Worm (Caenorhabditis elegans): ENCODE results near the gene W01B6.8.

Gene W01B6.8

DNA sequence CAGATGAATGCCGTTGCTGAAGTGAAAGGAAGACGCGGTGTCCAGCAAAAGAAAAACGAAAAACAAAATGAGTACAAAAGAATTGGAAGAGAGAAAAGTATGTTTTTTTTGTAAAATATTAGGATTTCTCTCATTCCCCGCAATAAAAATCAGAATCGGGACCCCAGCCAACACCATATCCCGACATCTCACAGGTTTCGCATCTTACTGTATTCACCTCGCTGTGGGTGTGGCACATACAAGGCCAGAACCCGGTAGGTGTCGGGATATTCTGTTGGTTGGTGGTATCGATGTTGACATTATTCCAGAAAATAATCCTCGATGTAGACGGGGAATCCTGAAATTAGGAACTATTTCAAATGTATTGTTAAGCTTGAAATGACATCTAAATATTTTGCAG is 32.6 kb upstream of the W01B6.8 start:
- no peak for TF ChIP-seq ceh-19 (GFP tag; optimal IDR thresholded peaks at IDR 0.05)
- no peak for TF ChIP-seq odd-2 (tag; optimal IDR thresholded peaks at IDR 0.05)
- no peak for TF ChIP-seq nhr-232 (tag; optimal IDR thresholded peaks at IDR 0.05)
- TF ChIP-seq eyg-1 (tag; optimal IDR thresholded peaks at IDR 0.05) = no peak
- TF ChIP-seq pha-4 (tag; optimal IDR thresholded peaks at IDR 0.05) = no peak
- TF ChIP-seq tbx-7 (tag; optimal IDR thresholded peaks at IDR 0.05) = no peak
- no peak for TF ChIP-seq hlh-30 (tag; optimal IDR thresholded peaks at IDR 0.05; ENCODE audit: insufficient read depth)
- no peak for TF ChIP-seq K02D7.2 (tag; optimal IDR thresholded peaks at IDR 0.05)
- no peak for TF ChIP-seq T23F11.4 (GFP tag; optimal IDR thresholded peaks at IDR 0.05)
- TF ChIP-seq che-1 (tag; optimal IDR thresholded peaks at IDR 0.05) = no peak
- TF ChIP-seq hlh-13 (GFP tag; optimal IDR thresholded peaks at IDR 0.05) = no peak
- TF ChIP-seq ama-1 (optimal IDR thresholded peaks at IDR 0.05) = no peak
- no peak for TF ChIP-seq elt-4 (tag; optimal IDR thresholded peaks at IDR 0.05)
- no peak for TF ChIP-seq Y22D7AL.16 (tag; optimal IDR thresholded peaks at IDR 0.05)
- no peak for TF ChIP-seq pha-2 (tag; optimal IDR thresholded peaks at IDR 0.05)
- no peak for TF ChIP-seq fax-1 (tag; optimal IDR thresholded peaks at IDR 0.05)
- TF ChIP-seq pros-1 (tag; optimal IDR thresholded peaks at IDR 0.05) = no peak
- TF ChIP-seq C38D4.7 (GFP tag; optimal IDR thresholded peaks at IDR 0.05) = no peak
- TF ChIP-seq madf-2 (tag; optimal IDR thresholded peaks at IDR 0.05) = no peak
- TF ChIP-seq ceh-48 (tag; optimal IDR thresholded peaks at IDR 0.05) = no peak

DNA sequence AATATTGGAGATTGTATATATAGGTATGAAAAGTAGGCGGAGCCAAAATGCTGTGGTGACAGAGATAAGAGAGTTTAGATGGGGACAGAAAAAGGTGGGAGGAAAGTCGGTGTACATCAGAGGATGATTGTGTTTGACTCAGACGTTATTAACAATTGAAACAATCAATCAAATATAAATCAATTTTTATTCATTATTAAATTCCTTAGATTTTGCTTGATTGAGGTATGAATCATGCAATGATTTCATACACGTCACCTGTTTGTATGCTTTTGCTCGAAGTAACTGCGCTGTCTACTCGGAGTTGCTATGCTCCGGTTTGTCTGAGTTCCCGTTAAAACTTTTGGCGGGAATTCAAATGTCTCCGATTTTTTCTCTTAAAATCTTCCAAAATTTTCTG is 31.0 kb upstream of the W01B6.8 start, which contains the start of gene C04G2.10:
TSS of gene C04G2.10 (plus strand) at position 301 of the 400 bp plus-strand sequence.
- no peak for TF ChIP-seq zip-5 (tag; optimal IDR thresholded peaks at IDR 0.05)
- TF ChIP-seq ceh-22 (tag; optimal IDR thresholded peaks at IDR 0.05) = no peak
- no peak for TF ChIP-seq hlh-15 (tag; optimal IDR thresholded peaks at IDR 0.05)
- TF ChIP-seq pros-1 (tag; optimal IDR thresholded peaks at IDR 0.05) = no peak
- no peak for TF ChIP-seq C38D4.7 (GFP tag; optimal IDR thresholded peaks at IDR 0.05)
- no peak for TF ChIP-seq lim-6 (tag; optimal IDR thresholded peaks at IDR 0.05)
- TF ChIP-seq ztf-16 (tag; optimal IDR thresholded peaks at IDR 0.05) = no peak
- TF ChIP-seq hlh-30 (tag; optimal IDR thresholded peaks at IDR 0.05; ENCODE audit: insufficient read depth) = no peak
- TF ChIP-seq mec-3 (tag; optimal IDR thresholded peaks at IDR 0.05; ENCODE audit: borderline replicate concordance) = no peak

DNA sequence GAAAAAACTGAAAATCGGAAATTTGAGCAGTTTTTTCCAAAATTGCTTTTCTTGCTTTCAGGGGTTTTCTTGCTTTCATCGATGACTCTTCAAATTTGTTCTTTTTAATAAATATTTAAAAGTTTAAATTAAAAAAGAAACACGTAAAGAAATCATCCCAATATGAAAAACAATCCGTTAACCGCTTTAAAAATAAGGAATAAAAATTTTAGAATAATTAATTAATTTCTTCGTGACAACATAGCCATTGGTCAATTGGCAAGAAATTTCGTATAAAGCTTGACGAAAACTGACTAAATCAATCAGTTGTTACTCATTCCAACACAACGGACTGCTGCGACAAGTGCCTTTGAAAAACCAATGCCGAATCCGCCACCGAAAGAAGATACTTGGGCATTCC is 28.4 kb upstream of the W01B6.8 start, which contains the start of gene nsph-3.2:
TSS of gene nsph-3.2 (plus strand) at position 301 of the 400 bp plus-strand sequence.
- TF ChIP-seq ama-1 (optimal IDR thresholded peaks at IDR 0.05) = no peak
- TF ChIP-seq lim-6 (tag; optimal IDR thresholded peaks at IDR 0.05) = no peak
- no peak for TF ChIP-seq pros-1 (tag; optimal IDR thresholded peaks at IDR 0.05)
- TF ChIP-seq nfya-1 (tag; optimal IDR thresholded peaks at IDR 0.05) = no peak
- no peak for TF ChIP-seq ztf-16 (tag; optimal IDR thresholded peaks at IDR 0.05)
- TF ChIP-seq ceh-9 (tag; optimal IDR thresholded peaks at IDR 0.05) = no peak
- TF ChIP-seq dve-1 (tag; optimal IDR thresholded peaks at IDR 0.05) = no peak

DNA sequence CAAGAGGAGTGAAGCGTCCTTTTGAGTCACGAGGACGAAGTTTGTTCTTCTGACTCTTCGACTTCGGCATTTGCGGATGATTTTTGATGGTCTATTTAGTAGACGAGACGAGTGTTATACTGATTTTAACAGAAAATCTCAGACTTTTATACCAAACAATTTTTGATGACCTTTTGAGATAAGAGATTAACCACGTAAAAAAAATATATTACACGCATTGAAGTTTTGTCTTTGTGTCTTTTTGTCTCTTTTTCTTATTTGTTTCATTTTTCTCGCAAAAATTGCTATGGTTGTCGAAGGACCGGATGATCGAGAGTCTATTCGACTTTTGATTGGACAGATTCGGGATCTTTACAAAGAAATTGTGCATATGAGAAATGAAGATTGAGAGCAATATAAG is 27.3 kb upstream of the W01B6.8 start, which contains the start of gene spch-1:
TSS of gene spch-1 (minus strand) at position 101 of the 400 bp plus-strand sequence.
- TF ChIP-seq dve-1 (tag; optimal IDR thresholded peaks at IDR 0.05) (no peak), unc-55 (GFP tag; optimal IDR thresholded peaks at IDR 0.05) (no peak), nfya-1 (tag; optimal IDR thresholded peaks at IDR 0.05) (no peak), T23F11.4 (GFP tag; optimal IDR thresholded peaks at IDR 0.05) (no peak), ceh-9 (tag; optimal IDR thresholded peaks at IDR 0.05) (no peak), nhr-232 (tag; optimal IDR thresholded peaks at IDR 0.05) (no peak), ceh-22 (tag; optimal IDR thresholded peaks at IDR 0.05) (no peak), sdc-2 (tag; optimal IDR thresholded peaks at IDR 0.05) (no peak), gmeb-2 (tag; optimal IDR thresholded peaks at IDR 0.05) (no peak), hlh-13 (GFP tag; optimal IDR thresholded peaks at IDR 0.05) (no peak)

DNA sequence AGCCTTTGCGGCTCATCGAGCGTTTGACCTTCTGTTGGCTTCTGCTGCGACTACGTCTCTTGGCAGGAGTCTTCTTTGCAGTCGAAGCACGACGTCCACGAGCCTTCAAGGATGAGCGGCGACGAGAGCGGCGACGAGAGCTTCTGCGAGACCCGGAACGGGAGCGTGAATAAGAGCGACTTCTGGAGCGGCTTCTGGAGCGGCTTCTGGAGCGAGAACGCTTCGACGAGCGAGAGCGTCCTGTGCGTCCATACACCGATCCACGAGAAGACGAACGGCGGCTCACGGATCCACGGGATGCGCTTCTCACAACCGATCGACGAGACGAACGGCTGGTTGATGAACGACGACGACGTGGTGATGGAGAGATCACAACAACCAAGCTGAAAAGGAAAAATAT is 26.7 kb upstream of the W01B6.8 start:
- TF ChIP-seq ceh-14 (tag; optimal IDR thresholded peaks at IDR 0.05) = no peak
- TF ChIP-seq hlh-13 (GFP tag; optimal IDR thresholded peaks at IDR 0.05) = no peak
